Worm (Caenorhabditis elegans): ENCODE measurements around the gene fard-1.

Gene fard-1

ce11 chrX:2900897-2901496, 32.2 kb upstream of the fard-1 start:
- TF ChIP-seq ztf-23 (GFP tag; IDR thresholded peaks at IDR 0.05): 0 out of 2 replicates have a peak, but pooled peaks have one; percentile 14
- no peak for TF ChIP-seq klf-2 (GFP tag; conservative IDR thresholded peaks at IDR 0.05)
- 0 out of 2 replicates have a peak, but pooled peaks have one; percentile 16 for TF ChIP-seq tab-1 (GFP tag; IDR thresholded peaks at IDR 0.05)
- TF ChIP-seq flt-1 (GFP tag; IDR thresholded peaks at IDR 0.05): no peak
- no peak for TF ChIP-seq ref-1 (GFP tag; conservative IDR thresholded peaks at IDR 0.05)
- peak; percentile 24 for TF ChIP-seq cog-1 (tag; optimal IDR thresholded peaks at IDR 0.05)
- TF ChIP-seq med-1 (GFP tag; optimal IDR thresholded peaks at IDR 0.05; ENCODE audit: insufficient read depth): no peak
- no peak for TF ChIP-seq T22C8.4 (GFP tag; IDR thresholded peaks at IDR 0.05)
- TF ChIP-seq ztf-29 (GFP tag; IDR thresholded peaks at IDR 0.05): peak; percentile 63; the same call in 1 of the 2 replicates

- TF ChIP-seq ref-1 (GFP tag; conservative IDR thresholded peaks at IDR 0.05) (no peak), ztf-29 (GFP tag; IDR thresholded peaks at IDR 0.05) (no peak), cog-1 (tag; optimal IDR thresholded peaks at IDR 0.05) (no peak), ztf-23 (GFP tag; IDR thresholded peaks at IDR 0.05) (no peak), flt-1 (GFP tag; IDR thresholded peaks at IDR 0.05) (no peak), T22C8.4 (GFP tag; IDR thresholded peaks at IDR 0.05) (no peak), tab-1 (GFP tag; IDR thresholded peaks at IDR 0.05) (no peak), klf-2 (GFP tag; conservative IDR thresholded peaks at IDR 0.05) (no peak), med-1 (GFP tag; optimal IDR thresholded peaks at IDR 0.05; ENCODE audit: insufficient read depth) (no peak)
These were observed 30.3 kb upstream of the fard-1 start for ce11 chrX:2902854-2903253.

- TF ChIP-seq tab-1 (GFP tag; IDR thresholded peaks at IDR 0.05) (no peak), flt-1 (GFP tag; IDR thresholded peaks at IDR 0.05) (no peak), ztf-23 (GFP tag; IDR thresholded peaks at IDR 0.05) (no peak), med-1 (GFP tag; optimal IDR thresholded peaks at IDR 0.05; ENCODE audit: insufficient read depth) (no peak), ref-1 (GFP tag; conservative IDR thresholded peaks at IDR 0.05) (no peak), ztf-29 (GFP tag; IDR thresholded peaks at IDR 0.05) (no peak), cog-1 (tag; optimal IDR thresholded peaks at IDR 0.05) (no peak), klf-2 (GFP tag; conservative IDR thresholded peaks at IDR 0.05) (no peak), T22C8.4 (GFP tag; IDR thresholded peaks at IDR 0.05) (no peak)
These were observed 29.3 kb upstream of the fard-1 start for ce11 chrX:2903715-2904419.

ce11 chrX:2906062-2906732, 27.0 kb upstream of the fard-1 start:
- no peak for TF ChIP-seq tab-1 (GFP tag; IDR thresholded peaks at IDR 0.05)
- TF ChIP-seq ztf-23 (GFP tag; IDR thresholded peaks at IDR 0.05): no peak
- no peak for TF ChIP-seq flt-1 (GFP tag; IDR thresholded peaks at IDR 0.05)
- TF ChIP-seq cog-1 (tag; optimal IDR thresholded peaks at IDR 0.05): no peak
- TF ChIP-seq T22C8.4 (GFP tag; IDR thresholded peaks at IDR 0.05): no peak
- no peak for TF ChIP-seq ztf-29 (GFP tag; IDR thresholded peaks at IDR 0.05)
- no peak for TF ChIP-seq med-1 (GFP tag; optimal IDR thresholded peaks at IDR 0.05; ENCODE audit: insufficient read depth)
- no peak for TF ChIP-seq klf-2 (GFP tag; conservative IDR thresholded peaks at IDR 0.05)
- no peak for TF ChIP-seq ref-1 (GFP tag; conservative IDR thresholded peaks at IDR 0.05)

DNA sequence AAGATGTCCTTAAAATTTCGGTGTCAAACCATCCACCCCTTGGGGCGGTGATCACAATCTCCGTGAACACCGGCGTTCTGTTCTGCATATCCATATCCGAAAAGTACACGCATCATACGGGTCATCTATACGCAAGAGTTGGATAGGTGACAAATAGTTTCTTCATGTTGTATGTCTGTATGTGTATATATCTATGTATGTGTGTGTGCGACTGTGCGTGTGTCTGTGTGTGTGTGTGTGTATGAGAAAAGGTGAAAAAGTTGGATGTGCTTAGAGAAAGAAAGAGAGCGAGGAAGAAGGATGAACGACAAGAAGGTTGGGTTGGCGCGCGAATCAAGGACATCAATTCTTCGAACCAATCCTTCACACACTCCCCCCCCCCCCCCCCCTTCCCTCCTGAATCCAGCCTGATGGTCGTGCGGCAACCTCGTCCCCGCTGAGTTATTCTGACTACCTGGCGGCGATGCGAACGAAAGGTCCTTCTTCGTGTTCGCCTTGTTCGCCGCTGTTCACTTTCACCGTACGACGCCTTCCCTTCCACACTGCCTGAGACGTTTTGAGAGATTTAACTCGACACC, 25.8 kb upstream of the fard-1 start:
- TF ChIP-seq T22C8.4 (GFP tag; IDR thresholded peaks at IDR 0.05): no peak
- no peak for TF ChIP-seq med-1 (GFP tag; optimal IDR thresholded peaks at IDR 0.05; ENCODE audit: insufficient read depth)
- no peak for TF ChIP-seq ztf-23 (GFP tag; IDR thresholded peaks at IDR 0.05)
- TF ChIP-seq cog-1 (tag; optimal IDR thresholded peaks at IDR 0.05): no peak
- TF ChIP-seq tab-1 (GFP tag; IDR thresholded peaks at IDR 0.05): no peak
- no peak for TF ChIP-seq klf-2 (GFP tag; conservative IDR thresholded peaks at IDR 0.05)
- TF ChIP-seq ref-1 (GFP tag; conservative IDR thresholded peaks at IDR 0.05): no peak
- no peak for TF ChIP-seq ztf-29 (GFP tag; IDR thresholded peaks at IDR 0.05)
- TF ChIP-seq flt-1 (GFP tag; IDR thresholded peaks at IDR 0.05): no peak

DNA sequence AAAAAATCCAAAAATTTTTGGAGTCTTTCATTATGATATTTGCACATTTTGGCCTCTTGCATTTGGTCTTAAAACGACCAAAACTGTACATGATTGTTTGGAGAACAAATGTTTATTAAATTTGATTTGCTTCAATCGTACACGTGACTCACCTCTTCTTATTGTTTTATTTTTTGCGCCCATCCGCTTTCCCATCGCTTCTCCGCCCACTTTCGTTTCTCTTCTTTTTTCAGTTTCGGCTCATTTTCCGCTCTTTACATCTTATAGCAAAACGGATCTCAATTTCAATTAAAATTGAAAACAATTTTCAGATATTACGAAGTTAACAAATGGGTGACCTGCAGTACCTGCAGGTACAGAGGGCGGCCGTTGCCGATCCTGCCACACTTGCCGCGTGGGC, 23.9 kb upstream of the fard-1 start, which contains the start of gene nmy-1:
Gene nmy-1, plus strand, starts transcription at position 301 of the 400 bp plus-strand sequence.
- TF ChIP-seq klf-2 (GFP tag; conservative IDR thresholded peaks at IDR 0.05) (no peak), ztf-29 (GFP tag; IDR thresholded peaks at IDR 0.05) (no peak), cog-1 (tag; optimal IDR thresholded peaks at IDR 0.05) (no peak), med-1 (GFP tag; optimal IDR thresholded peaks at IDR 0.05; ENCODE audit: insufficient read depth) (no peak), tab-1 (GFP tag; IDR thresholded peaks at IDR 0.05) (no peak), ztf-23 (GFP tag; IDR thresholded peaks at IDR 0.05) (no peak), T22C8.4 (GFP tag; IDR thresholded peaks at IDR 0.05) (no peak), flt-1 (GFP tag; IDR thresholded peaks at IDR 0.05) (no peak), ref-1 (GFP tag; conservative IDR thresholded peaks at IDR 0.05) (no peak)

- TF ChIP-seq med-1 (GFP tag; optimal IDR thresholded peaks at IDR 0.05; ENCODE audit: insufficient read depth): no peak
- TF ChIP-seq ztf-29 (GFP tag; IDR thresholded peaks at IDR 0.05): no peak
- TF ChIP-seq flt-1 (GFP tag; IDR thresholded peaks at IDR 0.05): no peak
- TF ChIP-seq klf-2 (GFP tag; conservative IDR thresholded peaks at IDR 0.05): no peak
These were observed 20.5 kb upstream of the fard-1 start for ce11 chrX:2912689-2913088.

- TF ChIP-seq flt-1 (GFP tag; IDR thresholded peaks at IDR 0.05) (no peak), tab-1 (GFP tag; IDR thresholded peaks at IDR 0.05) (no peak), med-1 (GFP tag; optimal IDR thresholded peaks at IDR 0.05; ENCODE audit: insufficient read depth) (no peak), ref-1 (GFP tag; conservative IDR thresholded peaks at IDR 0.05) (no peak), T22C8.4 (GFP tag; IDR thresholded peaks at IDR 0.05) (no peak), ztf-29 (GFP tag; IDR thresholded peaks at IDR 0.05) (no peak), klf-2 (GFP tag; conservative IDR thresholded peaks at IDR 0.05) (no peak), cog-1 (tag; optimal IDR thresholded peaks at IDR 0.05) (no peak)
These were observed 13.7 kb upstream of the fard-1 start for ce11 chrX:2919488-2919887.

DNA sequence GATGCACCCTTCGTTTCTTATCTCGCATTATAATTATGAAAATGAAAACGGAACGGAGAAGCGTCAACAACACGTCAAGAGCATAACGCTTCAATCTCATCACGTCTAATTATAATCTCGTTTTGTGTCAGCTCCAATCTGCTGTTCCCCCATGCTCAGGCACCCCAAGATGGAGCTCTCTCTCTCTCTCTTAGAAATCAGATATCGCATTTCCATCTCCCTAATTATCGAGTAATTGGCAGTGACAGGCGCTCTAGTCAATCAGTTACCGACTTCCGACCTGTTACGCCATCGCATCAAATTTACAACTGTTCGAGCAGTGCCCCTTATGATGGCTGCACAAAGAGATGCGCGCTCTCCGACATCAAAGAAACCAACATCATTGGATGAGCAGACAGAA, 12.7 kb upstream of the fard-1 start:
- TF ChIP-seq ref-1 (GFP tag; conservative IDR thresholded peaks at IDR 0.05) (no peak), cog-1 (tag; optimal IDR thresholded peaks at IDR 0.05) (peak; percentile 59)

All from whole organism, midembryonic.